Worm (Caenorhabditis elegans) whole organism, L3 larva: Measurements from ENCODE around the gene cut-5.

Experiments used
- ZK546.5 ChIP-seq: sonication (generic microtip); optimal IDR thresholded peaks from 2 replicates; lab custom pipeline; 2017; ENCODE audit warnings: missing biosample characterization, missing genetic modification characterization
- pha-4 ChIP-seq: fragments of 150-350 bp; optimal IDR thresholded peaks from 2 replicates; lab custom pipeline; 2014; ENCODE audit warnings: missing biosample characterization, missing genetic modification reagents, missing genetic modification characterization

DNA sequence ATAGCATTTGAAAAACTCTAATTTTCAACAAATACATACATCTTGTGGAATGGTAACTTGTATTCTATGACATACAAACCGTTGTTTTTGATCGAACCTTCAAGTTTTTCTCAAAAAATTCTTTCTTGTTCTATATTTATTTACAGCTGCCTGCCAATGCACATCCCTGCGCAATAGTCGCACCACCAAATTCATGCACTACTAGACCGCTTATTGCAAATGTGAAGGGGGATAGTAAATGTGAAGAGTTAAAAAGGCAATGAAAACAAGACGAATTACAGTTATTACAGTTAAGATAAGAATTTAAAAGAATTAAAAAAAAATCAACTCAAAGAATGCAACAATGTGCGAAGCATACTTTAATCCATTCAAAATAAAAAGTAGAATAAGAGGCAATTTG lies 15.9 kb upstream of the cut-5 start:
- TF ChIP-seq pha-4 (tag; lab: Kevin White, UChicago) (no peak), ZK546.5 (no peak)
